Fruit fly (Drosophila melanogaster): ENCODE results near the gene MED14.

MED14 gene

DNA sequence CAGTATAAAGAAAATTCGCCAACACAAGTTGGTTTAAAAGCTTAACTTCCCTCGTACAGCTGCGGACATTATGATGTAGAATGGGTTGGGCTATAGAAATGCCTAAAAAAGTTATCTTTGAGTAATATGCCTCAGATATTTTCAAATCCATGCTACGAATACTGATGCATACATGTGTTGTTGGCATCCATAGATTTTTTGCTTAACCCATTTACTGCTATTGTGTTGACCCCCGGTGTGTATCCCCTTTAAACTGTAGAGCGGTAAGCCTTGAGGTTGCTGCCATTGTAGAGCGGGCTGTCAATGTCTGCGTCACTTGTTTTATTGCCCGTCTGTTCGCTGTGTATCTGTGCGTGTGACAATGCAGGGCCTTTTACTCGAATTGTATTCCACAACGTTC lies 40.1 kb upstream of the MED14 start:
- peak; percentile 94 for TF ChIP-seq br (GFP tag; optimal IDR thresholded peaks at IDR 0.05)
- TF ChIP-seq Hr83 (GFP tag; optimal IDR thresholded peaks at IDR 0.05; ENCODE audit: poor library complexity, severe bottlenecking): peak; percentile 66
- TF ChIP-seq lola (GFP tag; optimal IDR thresholded peaks at IDR 0.05): no peak
- peak; percentile 90 for TF ChIP-seq HLH106 (tag; optimal IDR thresholded peaks at IDR 0.05)
- TF ChIP-seq foxo (GFP tag; optimal IDR thresholded peaks at IDR 0.05): peak; percentile 77 to 93
- TF ChIP-seq OdsH (GFP tag; optimal IDR thresholded peaks at IDR 0.05): peak; percentile 89
- peak; percentile 91 for TF ChIP-seq Sp1 (GFP tag; optimal IDR thresholded peaks at IDR 0.05)
- no peak for TF ChIP-seq N (GFP tag; optimal IDR thresholded peaks at IDR 0.05)
- no peak for TF ChIP-seq Vsx2 (GFP tag; optimal IDR thresholded peaks at IDR 0.05; ENCODE audit: partially characterized antibody)
- peak; percentile 85 for TF ChIP-seq woc (GFP tag; optimal IDR thresholded peaks at IDR 0.05)
- peak; percentile 80 for TF ChIP-seq dmrt93B (GFP tag; optimal IDR thresholded peaks at IDR 0.05)
- peak; percentile 85 for TF ChIP-seq CG32264 (GFP tag; optimal IDR thresholded peaks at IDR 0.05)
- peak; percentile 83 for TF ChIP-seq sage (GFP tag; optimal IDR thresholded peaks at IDR 0.05)
- TF ChIP-seq Hnf4 (GFP tag; optimal IDR thresholded peaks at IDR 0.05): peak; percentile 93
- TF ChIP-seq tai (GFP tag; optimal IDR thresholded peaks at IDR 0.05): peak; percentile 87
- peak; percentile 93 for TF ChIP-seq ey (GFP tag; optimal IDR thresholded peaks at IDR 0.05)
- peak; percentile 84 for TF ChIP-seq psq (GFP tag; optimal IDR thresholded peaks at IDR 0.05)
- no peak for TF ChIP-seq usp (GFP tag; optimal IDR thresholded peaks at IDR 0.05)
- no peak for TF ChIP-seq dl (GFP tag; optimal IDR thresholded peaks at IDR 0.05; ENCODE audit: insufficient read depth in 1 of 2, partially characterized antibody in 2 of 2)
- peak; percentile 71 for TF ChIP-seq CrebA (GFP tag; optimal IDR thresholded peaks at IDR 0.05; ENCODE audit: borderline replicate concordance)
- peak; percentile 53 for TF ChIP-seq Mio (GFP tag; optimal IDR thresholded peaks at IDR 0.05)
- TF ChIP-seq GATAd (GFP tag; optimal IDR thresholded peaks at IDR 0.05): peak; percentile 50
- TF ChIP-seq Myc (optimal IDR thresholded peaks at IDR 0.05): no peak
- TF ChIP-seq jim (GFP tag; optimal IDR thresholded peaks at IDR 0.05): peak; percentile 51
- TF ChIP-seq brk (GFP tag; optimal IDR thresholded peaks at IDR 0.05): peak; percentile 66
- TF ChIP-seq CG9705 (GFP tag; optimal IDR thresholded peaks at IDR 0.05): peak; percentile 66
- TF ChIP-seq Abd-B (GFP tag; optimal IDR thresholded peaks at IDR 0.05): no peak
- peak; percentile 85 for TF ChIP-seq Jra (GFP tag; optimal IDR thresholded peaks at IDR 0.05)
- TF ChIP-seq h (GFP tag; optimal IDR thresholded peaks at IDR 0.05): peak; percentile 95
- peak; percentile 44 for TF ChIP-seq Rel (GFP tag; optimal IDR thresholded peaks at IDR 0.05)
- peak; percentile 71 for TF ChIP-seq Rel (tag; optimal IDR thresholded peaks at IDR 0.05)
- no peak for TF ChIP-seq Hr78 (GFP tag; optimal IDR thresholded peaks at IDR 0.05)
- TF ChIP-seq pan (optimal IDR thresholded peaks at IDR 0.05): no peak
- peak; percentile 92 for TF ChIP-seq fru (GFP tag; optimal IDR thresholded peaks at IDR 0.05)
- peak; percentile 49 for TF ChIP-seq sv (GFP tag; optimal IDR thresholded peaks at IDR 0.05)
- TF ChIP-seq rgr (GFP tag; optimal IDR thresholded peaks at IDR 0.05): peak; percentile 94

DNA sequence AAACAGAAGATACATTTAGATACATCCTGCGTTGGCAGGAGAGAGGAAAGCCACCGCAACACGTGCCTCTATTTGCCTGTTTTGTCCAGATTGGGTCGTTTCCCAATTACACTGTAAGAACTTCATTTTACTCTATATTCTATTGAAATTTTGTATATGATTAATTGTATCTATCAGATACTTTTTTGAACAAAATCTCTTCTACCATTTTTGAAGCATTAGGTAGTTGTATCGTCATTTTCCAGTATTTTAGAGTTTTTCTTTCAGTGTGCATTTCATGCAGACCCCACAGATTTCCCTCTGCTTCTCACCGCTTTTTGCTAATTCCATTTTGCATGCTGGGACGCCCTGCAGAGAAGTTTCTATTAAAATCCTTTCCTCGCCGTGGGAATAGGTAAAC lies 38.5 kb upstream of the MED14 start:
- no peak for TF ChIP-seq dl (GFP tag; optimal IDR thresholded peaks at IDR 0.05; ENCODE audit: insufficient read depth in 1 of 2, partially characterized antibody in 2 of 2)
- TF ChIP-seq tai (GFP tag; optimal IDR thresholded peaks at IDR 0.05): no peak
- peak; percentile 0 for TF ChIP-seq Sp1 (GFP tag; optimal IDR thresholded peaks at IDR 0.05)
- no peak for TF ChIP-seq brk (GFP tag; optimal IDR thresholded peaks at IDR 0.05)
- peak; percentile 19 for TF ChIP-seq rgr (GFP tag; optimal IDR thresholded peaks at IDR 0.05)
- TF ChIP-seq fru (GFP tag; optimal IDR thresholded peaks at IDR 0.05): peak; percentile 41
- TF ChIP-seq sv (GFP tag; optimal IDR thresholded peaks at IDR 0.05): peak; percentile 28
- no peak for TF ChIP-seq dmrt93B (GFP tag; optimal IDR thresholded peaks at IDR 0.05)
- TF ChIP-seq Hr78 (GFP tag; optimal IDR thresholded peaks at IDR 0.05): no peak
- no peak for TF ChIP-seq Mio (GFP tag; optimal IDR thresholded peaks at IDR 0.05)
- no peak for TF ChIP-seq Hr83 (GFP tag; optimal IDR thresholded peaks at IDR 0.05; ENCODE audit: poor library complexity, severe bottlenecking)
- TF ChIP-seq h (GFP tag; optimal IDR thresholded peaks at IDR 0.05): peak; percentile 30
- peak; percentile 35 for TF ChIP-seq HLH106 (tag; optimal IDR thresholded peaks at IDR 0.05)
- no peak for TF ChIP-seq Rel (GFP tag; optimal IDR thresholded peaks at IDR 0.05)
- no peak for TF ChIP-seq Rel (tag; optimal IDR thresholded peaks at IDR 0.05)
- peak; percentile 21 for TF ChIP-seq ey (GFP tag; optimal IDR thresholded peaks at IDR 0.05)
- TF ChIP-seq Hnf4 (GFP tag; optimal IDR thresholded peaks at IDR 0.05): peak; percentile 30
- TF ChIP-seq foxo (GFP tag; optimal IDR thresholded peaks at IDR 0.05): peak in 1 of 2 experiments; percentile 59

- TF ChIP-seq Hr78 (GFP tag; optimal IDR thresholded peaks at IDR 0.05) (no peak), Rel (GFP tag; optimal IDR thresholded peaks at IDR 0.05) (no peak), Rel (tag; optimal IDR thresholded peaks at IDR 0.05) (no peak), N (GFP tag; optimal IDR thresholded peaks at IDR 0.05) (no peak), Mio (GFP tag; optimal IDR thresholded peaks at IDR 0.05) (no peak), Abd-B (GFP tag; optimal IDR thresholded peaks at IDR 0.05) (no peak), foxo (GFP tag; optimal IDR thresholded peaks at IDR 0.05) (no peak), dsf (GFP tag; optimal IDR thresholded peaks at IDR 0.05; ENCODE audit: borderline replicate concordance) (no peak)
Measured at dm6 chr3L:555326-555725, 37.7 kb upstream of the MED14 start.
